Worm (Caenorhabditis elegans) whole organism, early embryonic: ENCODE data around the gene spin-1.

Source experiments
- B0310.2 ChIP-seq: sonication (generic microtip); optimal IDR thresholded peaks from 2 replicates; lab custom pipeline; 2016; ENCODE audit warnings: mild to moderate bottlenecking, missing genetic modification characterization, missing compliant biosample characterization
- aly-1 ChIP-seq: sonication (generic microtip); optimal IDR thresholded peaks from 2 replicates; lab custom pipeline; 2016; ENCODE audit warnings: missing genetic modification characterization, missing compliant biosample characterization
- ama-1 ChIP-seq: fragments of 150-350 bp; optimal IDR thresholded peaks from 2 replicates; lab custom pipeline; 2014
- ceh-13 ChIP-seq: fragments of 200-800 bp; sonication (Bioruptor generic); optimal IDR thresholded peaks from 2 replicates; lab custom pipeline; 2018; ENCODE audit warnings: mild to moderate bottlenecking, missing genetic modification characterization, missing compliant biosample characterization
- ceh-36 ChIP-seq: sonication (generic microtip); optimal IDR thresholded peaks from 2 replicates; lab custom pipeline; 2016; ENCODE audit warnings: missing genetic modification characterization, inconsistent platforms, missing compliant biosample characterization
- ets-7 ChIP-seq: sonication (generic microtip); optimal IDR thresholded peaks from 2 replicates; lab custom pipeline; 2016; ENCODE audit warnings: missing genotype, missing genetic modification characterization, missing compliant biosample characterization
- hmg-4 ChIP-seq: fragments of 200-800 bp; sonication (Bioruptor generic); optimal IDR thresholded peaks from 2 replicates; lab custom pipeline; 2018; ENCODE audit warnings: mild to moderate bottlenecking, missing genetic modification characterization, missing compliant biosample characterization
- pes-1 ChIP-seq: fragments of 200-800 bp; sonication (Bioruptor generic); IDR thresholded peaks from 2 replicates; pipeline ENCODE4 v1.3.6; 2022; ENCODE audit warnings: missing genetic modification reagents, missing genetic modification characterization, missing compliant biosample characterization
- scrt-1 ChIP-seq: fragments of 200-800 bp; sonication (Bioruptor generic); IDR thresholded peaks from 2 replicates; pipeline ENCODE4 v1.3.6; 2022; ENCODE audit warnings: missing genetic modification characterization, missing compliant biosample characterization
- tbx-11 ChIP-seq: fragments of 200-800 bp; sonication (Bioruptor generic); IDR thresholded peaks from 2 replicates; pipeline ENCODE4 v1.3.6; 2022; ENCODE audit warnings: missing genetic modification characterization, missing compliant biosample characterization
- tbx-37 ChIP-seq: fragments of 200-800 bp; sonication (Bioruptor generic); conservative IDR thresholded peaks from 2 replicates; pipeline ENCODE4 v1.3.6; 2022; ENCODE audit warnings: missing genetic modification reagents, missing genetic modification characterization, missing compliant biosample characterization
- tra-4 ChIP-seq: sonication (generic microtip); optimal IDR thresholded peaks from 2 replicates; lab custom pipeline; 2017; ENCODE audit warnings: missing genetic modification characterization, missing compliant biosample characterization

ce11 chrV:12065369-12065768 is 49.4 kb upstream of the spin-1 start, which contains the start of gene pqn-53:
- TF ChIP-seq hmg-4 (GFP tag; lab: Kevin White, UChicago) = no peak
- TF ChIP-seq tbx-37 (GFP tag; lab: Robert Waterston, UW) = no peak
- TF ChIP-seq ama-1 (lab: Kevin White, UChicago) = no peak
- no peak for TF ChIP-seq pes-1 (GFP tag; lab: Robert Waterston, UW)
- no peak for TF ChIP-seq ceh-13 (GFP tag; lab: Kevin White, UChicago)
- TF ChIP-seq tbx-11 = no peak
- TF ChIP-seq aly-1 (tag; lab: Kevin White, UChicago) = no peak
- TF ChIP-seq ceh-36 = no peak
- TF ChIP-seq ets-7 = no peak
- TF ChIP-seq tra-4 (tag; lab: Kevin White, UChicago) = no peak
- TF ChIP-seq B0310.2 (tag; lab: Kevin White, UChicago) = no peak
- no peak for TF ChIP-seq scrt-1 (GFP tag; lab: Robert Waterston, UW)
